Worm (Caenorhabditis elegans): ENCODE measurements around the gene Y59H11AR.3.

Y59H11AR.3 gene

ce11 chrIV:8628262-8628661 lies 33.0 kb upstream of the Y59H11AR.3 start:
- no peak for TF ChIP-seq ceh-22 (tag; optimal IDR thresholded peaks at IDR 0.05)
- no peak for TF ChIP-seq ceh-45 (GFP tag; IDR thresholded peaks at IDR 0.05)
- no peak for TF ChIP-seq sdc-2 (tag; optimal IDR thresholded peaks at IDR 0.05)
- TF ChIP-seq pqm-1 (tag; optimal IDR thresholded peaks at IDR 0.05): no peak
- no peak for TF ChIP-seq ceh-34 (tag; optimal IDR thresholded peaks at IDR 0.05)
- no peak for TF ChIP-seq ceh-48 (tag; optimal IDR thresholded peaks at IDR 0.05)
- TF ChIP-seq npax-4 (tag; optimal IDR thresholded peaks at IDR 0.05): no peak
- TF ChIP-seq pha-4 (tag; optimal IDR thresholded peaks at IDR 0.05): no peak
- TF ChIP-seq C38D4.7 (GFP tag; optimal IDR thresholded peaks at IDR 0.05): no peak
- no peak for TF ChIP-seq hlh-30 (tag; optimal IDR thresholded peaks at IDR 0.05; ENCODE audit: insufficient read depth)
- no peak for TF ChIP-seq ref-2 (tag; optimal IDR thresholded peaks at IDR 0.05)
- TF ChIP-seq unc-42 (tag; optimal IDR thresholded peaks at IDR 0.05): no peak
- TF ChIP-seq fax-1 (tag; optimal IDR thresholded peaks at IDR 0.05): no peak

ce11 chrIV:8627328-8627727 lies 32.1 kb upstream of the Y59H11AR.3 start, which contains the start of gene F42A9.11:
TSS of gene F42A9.11 (plus strand) at chrIV:8627637.
- TF ChIP-seq hlh-6 (tag; optimal IDR thresholded peaks at IDR 0.05) (peak; percentile 53), npax-4 (tag; optimal IDR thresholded peaks at IDR 0.05) (no peak), lin-11 (tag; optimal IDR thresholded peaks at IDR 0.05) (no peak), ceh-9 (tag; optimal IDR thresholded peaks at IDR 0.05) (no peak), hlh-8 (tag; optimal IDR thresholded peaks at IDR 0.05) (no peak), syd-9 (tag; optimal IDR thresholded peaks at IDR 0.05) (no peak), tbx-2 (tag; optimal IDR thresholded peaks at IDR 0.05) (peak; percentile 8), fkh-6 (tag; optimal IDR thresholded peaks at IDR 0.05) (no peak), C08G9.2 (tag; optimal IDR thresholded peaks at IDR 0.05) (peak; percentile 17), hlh-15 (tag; optimal IDR thresholded peaks at IDR 0.05) (no peak), ceh-31 (tag; optimal IDR thresholded peaks at IDR 0.05) (peak; percentile 37), nhr-11 (tag; optimal IDR thresholded peaks at IDR 0.05) (no peak), sdc-2 (tag; optimal IDR thresholded peaks at IDR 0.05) (peak; percentile 38), fkh-10 (GFP tag; optimal IDR thresholded peaks at IDR 0.05) (no peak), ceh-18 (tag; optimal IDR thresholded peaks at IDR 0.05) (peak; percentile 4), pros-1 (tag; optimal IDR thresholded peaks at IDR 0.05) (peak; percentile 14)

ce11 chrIV:8626294-8626693 lies 31.1 kb upstream of the Y59H11AR.3 start:
- TF ChIP-seq ceh-14 (tag; optimal IDR thresholded peaks at IDR 0.05): no peak
- TF ChIP-seq odd-2 (tag; optimal IDR thresholded peaks at IDR 0.05): no peak
- TF ChIP-seq unc-42 (tag; optimal IDR thresholded peaks at IDR 0.05): peak; percentile 77

ce11 chrIV:8625730-8626129 lies 30.5 kb upstream of the Y59H11AR.3 start:
- TF ChIP-seq npax-4 (tag; optimal IDR thresholded peaks at IDR 0.05) (no peak), K09A11.1 (tag; optimal IDR thresholded peaks at IDR 0.05; ENCODE audit: insufficient read depth) (no peak), pros-1 (tag; optimal IDR thresholded peaks at IDR 0.05) (no peak), nhr-11 (tag; optimal IDR thresholded peaks at IDR 0.05) (no peak), lin-11 (tag; optimal IDR thresholded peaks at IDR 0.05) (no peak), hlh-30 (tag; optimal IDR thresholded peaks at IDR 0.05; ENCODE audit: insufficient read depth) (no peak), unc-3 (GFP tag; conservative IDR thresholded peaks at IDR 0.05) (no peak), unc-3 (tag; optimal IDR thresholded peaks at IDR 0.05) (no peak), mec-3 (tag; optimal IDR thresholded peaks at IDR 0.05; ENCODE audit: borderline replicate concordance) (no peak), nhr-232 (tag; optimal IDR thresholded peaks at IDR 0.05) (no peak), hlh-8 (tag; optimal IDR thresholded peaks at IDR 0.05) (no peak), unc-86 (tag; optimal IDR thresholded peaks at IDR 0.05) (no peak), ceh-2 (tag; optimal IDR thresholded peaks at IDR 0.05) (no peak), ceh-6 (GFP tag; optimal IDR thresholded peaks at IDR 0.05) (no peak), sox-2 (GFP tag; IDR thresholded peaks at IDR 0.05) (no peak), ref-2 (tag; optimal IDR thresholded peaks at IDR 0.05) (no peak), madf-2 (tag; optimal IDR thresholded peaks at IDR 0.05) (no peak), ceh-14 (tag; optimal IDR thresholded peaks at IDR 0.05) (no peak)

Measured in whole organism, late embryonic.